Fruit fly (Drosophila melanogaster): ENCODE results near the gene Nep4.
A peak's percentile ranks its signal among the peaks of the same experiment; 100 is the strongest.

- TF ChIP-seq pan (optimal IDR thresholded peaks at IDR 0.05): no peak
- no peak for TF ChIP-seq Sp1 (GFP tag; optimal IDR thresholded peaks at IDR 0.05)
- TF ChIP-seq HLH106 (tag; optimal IDR thresholded peaks at IDR 0.05): no peak
- TF ChIP-seq psq (GFP tag; optimal IDR thresholded peaks at IDR 0.05): peak; percentile 62
- peak; percentile 76 for TF ChIP-seq ey (GFP tag; optimal IDR thresholded peaks at IDR 0.05)
- no peak for TF ChIP-seq h (GFP tag; optimal IDR thresholded peaks at IDR 0.05)
- TF ChIP-seq lola (GFP tag; optimal IDR thresholded peaks at IDR 0.05): no peak
- peak; percentile 79 for TF ChIP-seq OdsH (GFP tag; optimal IDR thresholded peaks at IDR 0.05)
- no peak for TF ChIP-seq Myc (optimal IDR thresholded peaks at IDR 0.05)
- TF ChIP-seq Mio (GFP tag; optimal IDR thresholded peaks at IDR 0.05): no peak
These were observed 25.7 kb downstream of the Nep4 start for dm6 chr3R:20633984-20634446.

Data from whole organism, wandering third instar larva.